Worm (Caenorhabditis elegans): ENCODE data around the gene Y50D4C.6.

The Y50D4C.6 gene

DNA sequence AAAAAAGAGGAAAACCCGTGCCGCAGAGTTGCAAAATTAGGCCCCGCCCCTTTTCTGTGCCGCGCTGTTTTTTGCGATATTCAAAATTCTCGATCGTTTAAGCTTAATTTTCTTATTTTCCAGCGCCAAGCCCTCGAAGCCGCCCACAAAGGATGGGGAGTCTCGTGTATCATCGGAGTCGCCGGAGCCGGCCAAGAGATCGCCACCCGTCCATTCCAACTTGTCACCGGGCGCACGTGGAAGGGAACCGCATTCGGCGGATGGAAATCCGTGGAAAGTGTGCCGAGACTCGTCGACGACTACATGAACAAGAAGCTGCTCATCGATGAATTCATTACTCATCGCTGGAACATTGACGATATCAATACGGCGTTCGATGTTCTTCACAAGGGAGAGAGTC lies 33.9 kb downstream of the Y50D4C.6 start:
- TF ChIP-seq ZK546.5 (tag; optimal IDR thresholded peaks at IDR 0.05) (no peak), set-16 (GFP tag; IDR thresholded peaks at IDR 0.05) (peak; percentile 74), tag-97 (GFP tag; IDR thresholded peaks at IDR 0.05) (no peak)

DNA sequence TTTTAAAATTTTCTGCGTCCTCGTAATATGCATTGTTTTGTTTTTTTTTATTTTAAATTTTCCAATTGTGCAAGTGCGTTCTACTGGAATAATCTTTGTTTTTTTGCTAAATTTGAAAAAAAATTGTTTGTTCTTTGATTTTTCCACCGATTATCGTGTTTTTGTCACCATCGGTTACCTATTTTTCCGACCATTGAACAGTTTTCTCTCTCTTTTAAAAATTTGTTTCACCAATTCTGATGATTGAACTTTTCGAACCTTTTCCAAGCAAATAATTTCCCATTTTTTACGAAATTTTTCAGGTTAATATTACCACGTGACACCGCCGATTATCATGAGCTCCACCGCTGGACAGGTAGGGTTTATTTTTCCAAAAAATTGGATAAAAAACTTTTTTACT lies 38.2 kb downstream of the Y50D4C.6 start, which contains the start of gene adh-5:
adh-5 (plus strand) TSS at position 301 of the 400 bp plus-strand sequence.
- TF ChIP-seq lsy-2 (tag; optimal IDR thresholded peaks at IDR 0.05), result no peak
- no peak for TF ChIP-seq nhr-41 (GFP tag; IDR thresholded peaks at IDR 0.05)
- no peak for TF ChIP-seq snpc-1.2 (GFP tag; IDR thresholded peaks at IDR 0.05)
- TF ChIP-seq R02D3.7 (tag; optimal IDR thresholded peaks at IDR 0.05), result no peak
- TF ChIP-seq set-16 (GFP tag; IDR thresholded peaks at IDR 0.05), result no peak
- TF ChIP-seq F37D6.2 (tag; optimal IDR thresholded peaks at IDR 0.05), result no peak

DNA sequence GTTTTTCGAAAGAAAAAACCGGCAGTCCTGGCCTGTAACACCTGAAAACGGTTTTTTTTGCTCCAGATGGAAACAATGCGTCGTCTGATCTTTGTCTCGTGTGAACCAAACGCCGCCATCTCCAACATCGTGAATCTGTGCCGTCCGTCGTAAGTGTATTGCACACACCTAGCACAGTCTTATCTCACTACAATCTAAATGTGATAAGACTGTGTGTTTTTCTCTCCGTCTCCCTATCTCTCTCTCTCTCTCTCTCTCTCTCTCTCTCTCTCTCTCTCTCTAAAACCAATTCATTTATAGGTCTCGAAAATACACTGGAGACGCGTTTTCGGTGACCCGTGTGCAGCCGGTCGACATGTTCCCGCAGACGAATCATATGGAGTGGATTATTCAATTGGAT lies 39.1 kb downstream of the Y50D4C.6 start:
- TF ChIP-seq rbr-2 (tag; optimal IDR thresholded peaks at IDR 0.05) (no peak), F44E2.7 (GFP tag; IDR thresholded peaks at IDR 0.05) (no peak), nhr-102 (tag; optimal IDR thresholded peaks at IDR 0.05) (peak; percentile 20), lin-38 (GFP tag; IDR thresholded peaks at IDR 0.05) (peak; percentile 49), hlh-30 (tag; optimal IDR thresholded peaks at IDR 0.05; ENCODE audit: insufficient read depth) (peak; percentile 48), hlh-11 (tag; optimal IDR thresholded peaks at IDR 0.05) (peak; percentile 81), nhr-48 (tag; optimal IDR thresholded peaks at IDR 0.05) (peak; percentile 27), lin-15B (tag; optimal IDR thresholded peaks at IDR 0.05) (no peak), unc-62 (GFP tag; optimal IDR thresholded peaks at IDR 0.05 in 1 of 2) (no peak), unc-62 (tag; optimal IDR thresholded peaks at IDR 0.05) (no peak), nhr-28 (tag; optimal IDR thresholded peaks at IDR 0.05) (peak; percentile 99), dmd-6 (GFP tag; IDR thresholded peaks at IDR 0.05) (peak; percentile 77), mes-2 (tag; optimal IDR thresholded peaks at IDR 0.05; ENCODE audit: poor library complexity, severe bottlenecking) (peak; percentile 37), T20F7.1 (GFP tag; optimal IDR thresholded peaks at IDR 0.05) (no peak), dve-1 (tag; optimal IDR thresholded peaks at IDR 0.05; ENCODE audit: insufficient read depth) (peak; percentile 67), nhr-77 (tag; optimal IDR thresholded peaks at IDR 0.05) (peak; percentile 81), php-3 (GFP tag; IDR thresholded peaks at IDR 0.05) (0 out of 2 replicates have a peak, but pooled peaks have one; percentile 28), aha-1 (tag) (peak; percentile 63), daf-8 (GFP tag; IDR thresholded peaks at IDR 0.05) (no peak), mdl-1 (tag; optimal IDR thresholded peaks at IDR 0.05) (peak in 1 of 2 experiments; percentile 53), D1046.2 (GFP tag; IDR thresholded peaks at IDR 0.05) (no peak), nhr-42 (GFP tag; IDR thresholded peaks at IDR 0.05) (no peak), pqm-1 (tag; optimal IDR thresholded peaks at IDR 0.05) (peak; percentile 32), daf-16 (GFP tag; optimal IDR thresholded peaks at IDR 0.05) (no peak), daf-16 (tag; optimal IDR thresholded peaks at IDR 0.05) (peak; percentile 58), mxl-3 (GFP tag; optimal IDR thresholded peaks at IDR 0.05) (peak; percentile 82), F37D6.2 (tag; optimal IDR thresholded peaks at IDR 0.05) (no peak), nhr-11 (tag; optimal IDR thresholded peaks at IDR 0.05) (peak; percentile 28), aly-2 (tag; optimal IDR thresholded peaks at IDR 0.05) (no peak), F26F4.8 (GFP tag; conservative IDR thresholded peaks at IDR 0.05) (no peak), lin-13 (GFP tag; optimal IDR thresholded peaks at IDR 0.05) (peak; percentile 20)

DNA sequence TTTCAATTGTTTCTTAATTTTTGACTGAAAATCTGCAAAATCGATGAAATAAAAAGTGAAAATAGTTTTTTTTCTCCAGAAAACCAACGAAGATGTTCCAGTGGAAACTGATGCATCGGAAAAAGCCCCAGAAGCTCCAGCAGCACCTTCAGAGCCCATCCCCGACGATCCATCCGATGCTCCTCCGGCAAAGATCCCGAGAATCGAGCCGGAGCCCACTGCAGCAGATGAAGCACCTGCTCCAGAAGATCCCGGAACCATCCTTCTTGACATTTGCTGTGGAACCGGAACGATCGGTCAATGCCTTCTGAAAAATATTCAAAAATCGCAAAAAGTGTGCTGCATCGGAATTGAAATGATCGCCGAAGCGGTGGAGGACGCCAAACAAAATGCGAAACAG lies 41.0 kb downstream of the Y50D4C.6 start:
- no peak for TF ChIP-seq egl-43 (GFP tag; IDR thresholded peaks at IDR 0.05)
- no peak for TF ChIP-seq F26F4.8 (GFP tag; conservative IDR thresholded peaks at IDR 0.05)
- no peak for TF ChIP-seq egl-27 (tag; optimal IDR thresholded peaks at IDR 0.05)
- 0 out of 2 replicates have a peak, but pooled peaks have one; percentile 4 for TF ChIP-seq nhr-42 (GFP tag; IDR thresholded peaks at IDR 0.05)
- TF ChIP-seq set-16 (GFP tag; IDR thresholded peaks at IDR 0.05), result peak; percentile 88

Measured in whole organism, L4 larva.